Worm (Caenorhabditis elegans) whole organism, L3 larva: Measurements from ENCODE around the gene cutl-19.

ENCODE experiments used
- hmg-11 ChIP-seq: sonication (generic microtip); optimal IDR thresholded peaks from 2 replicates; lab custom pipeline; 2016; ENCODE audit warnings: missing genetic modification characterization, missing compliant biosample characterization
- nfya-1 ChIP-seq: sonication (generic microtip); optimal IDR thresholded peaks from 2 replicates; lab custom pipeline; 2017; ENCODE audit warnings: missing genetic modification characterization, mild to moderate bottlenecking, missing compliant biosample characterization, antibody characterized with exemption, moderate library complexity; ENCODE audit not compliant: insufficient read depth
- nhr-28 ChIP-seq: fragments of 150-350 bp; optimal IDR thresholded peaks from 2 replicates; lab custom pipeline; 2014; ENCODE audit warnings: missing biosample characterization, missing genetic modification characterization
- pha-4 ChIP-seq: fragments of 150-350 bp; optimal IDR thresholded peaks from 2 replicates; lab custom pipeline; 2014; ENCODE audit warnings: missing biosample characterization, missing genetic modification reagents, missing genetic modification characterization
- snpc-4 ChIP-seq: fragments of 150-350 bp; optimal IDR thresholded peaks from 2 replicates; lab custom pipeline; 2014; ENCODE audit warnings: missing biosample characterization, missing genetic modification characterization

DNA sequence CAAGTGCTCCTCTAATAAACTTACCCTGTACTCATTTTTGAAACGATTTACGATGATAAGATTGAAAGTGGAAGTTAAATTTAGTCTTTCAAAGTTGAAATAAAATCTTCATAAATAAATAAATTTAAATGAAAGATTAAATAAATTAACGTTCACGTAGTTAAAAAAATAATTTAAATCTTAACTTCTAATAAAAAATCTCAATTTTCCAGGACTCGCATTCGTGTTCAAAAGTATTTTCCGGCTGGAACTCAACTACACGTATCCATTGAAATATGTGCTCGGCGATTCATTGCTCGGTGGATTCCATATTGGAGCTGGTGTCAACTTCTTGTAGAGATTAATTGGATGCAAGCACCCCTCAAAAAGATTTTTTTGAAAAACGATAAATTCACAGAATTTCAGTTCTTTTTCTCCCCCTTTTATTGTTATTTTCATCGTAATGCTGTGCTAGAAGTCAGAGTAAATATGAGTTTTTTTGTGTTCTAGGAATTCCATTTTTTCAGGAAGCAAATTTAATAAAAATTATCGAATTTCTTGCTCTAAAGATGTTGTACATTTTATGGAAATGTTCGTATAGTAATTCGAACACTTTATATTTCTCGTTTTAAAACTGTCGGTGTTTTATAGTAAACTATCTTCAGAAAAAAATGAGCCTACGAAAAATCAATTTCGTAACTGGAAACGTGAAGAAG lies 46.0 kb upstream of the cutl-19 start, which contains the start of the genes C34E10.9 and hap-1:
- TF ChIP-seq nhr-28 (tag; lab: Kevin White, UChicago) (no peak), hmg-11 (tag; lab: Kevin White, UChicago) (no peak), snpc-4 (tag; lab: Kevin White, UChicago) (no peak), pha-4 (tag; lab: Kevin White, UChicago) (no peak), nfya-1 (tag; lab: Kevin White, UChicago) (no peak)
